Worm (Caenorhabditis elegans) whole organism, L4 larva: ENCODE data around the gene gfi-1.
A peak's percentile ranks its signal among the peaks of the same experiment; 100 is the strongest.

Source experiments
- F10B5.3 ChIP-seq: sonication (generic microtip); optimal IDR thresholded peaks from 2 replicates; lab custom pipeline; 2016; ENCODE audit warnings: mild to moderate bottlenecking, missing genetic modification characterization, missing compliant biosample characterization
- F44E2.7 ChIP-seq: fragments of 200-800 bp; sonication (Bioruptor generic); IDR thresholded peaks from 2 replicates; pipeline ENCODE4 v2.1.2; 2022; ENCODE audit warnings: missing genetic modification characterization, missing compliant biosample characterization
- F49E8.2 ChIP-seq: sonication (generic microtip); optimal IDR thresholded peaks from 2 replicates; lab custom pipeline; 2016; ENCODE audit warnings: missing compliant biosample characterization, mild to moderate bottlenecking, missing genetic modification characterization, borderline replicate concordance
- T20F7.1 ChIP-seq: fragments of 200-800 bp; sonication (Bioruptor generic); optimal IDR thresholded peaks from 2 replicates; lab custom pipeline; 2018; ENCODE audit warnings: mild to moderate bottlenecking, missing genetic modification characterization, missing compliant biosample characterization
- Y105C5A.15 ChIP-seq: fragments of 200-800 bp; sonication (Bioruptor generic); IDR thresholded peaks from 2 replicates; pipeline ENCODE4 v1.3.6; 2022; ENCODE audit warnings: missing genetic modification characterization, missing compliant biosample characterization
- Y5F2A.4 ChIP-seq: fragments of 200-800 bp; sonication (Bioruptor generic); optimal IDR thresholded peaks from 2 replicates; lab custom pipeline; 2018; ENCODE audit warnings: mild to moderate bottlenecking, missing genetic modification characterization, missing compliant biosample characterization
- Y75B8A.6 ChIP-seq: fragments of 200-800 bp; sonication (Bioruptor generic); IDR thresholded peaks from 2 replicates; pipeline ENCODE4 v1.3.6; 2022; ENCODE audit warnings: missing genetic modification reagents, missing genetic modification characterization, missing compliant biosample characterization
- ama-1 ChIP-seq: fragments of 150-350 bp; optimal IDR thresholded peaks from 2 replicates; lab custom pipeline; 2014; ENCODE audit warnings: inconsistent platforms, mixed read lengths
- attf-4 ChIP-seq: sonication (generic microtip); optimal IDR thresholded peaks from 3 replicates; lab custom pipeline; 2017; ENCODE audit warnings: missing biosample characterization, missing genetic modification characterization
- ceh-20 ChIP-seq: fragments of 200-800 bp; sonication (Bioruptor generic); IDR thresholded peaks from 2 replicates; pipeline ENCODE4 v1.3.6; 2022; ENCODE audit warnings: missing genetic modification reagents, missing genetic modification characterization, missing compliant biosample characterization
- cey-2 ChIP-seq: sonication (generic microtip); optimal IDR thresholded peaks from 3 replicates; lab custom pipeline; 2017; ENCODE audit warnings: missing genetic modification characterization, mild to moderate bottlenecking, missing compliant biosample characterization, antibody characterized with exemption, borderline replicate concordance; ENCODE audit not compliant: insufficient read depth
- ctbp-1 ChIP-seq: fragments of 200-800 bp; sonication (Bioruptor generic); IDR thresholded peaks from 2 replicates; pipeline ENCODE4 v1.3.6; 2022; ENCODE audit warnings: missing genetic modification reagents, missing genetic modification characterization, missing compliant biosample characterization
- daf-19 ChIP-seq: fragments of 200-800 bp; sonication (Bioruptor generic); conservative IDR thresholded peaks from 2 replicates; pipeline ENCODE4 v1.3.6; 2022; ENCODE audit warnings: missing genetic modification characterization, missing compliant biosample characterization
- daf-8 ChIP-seq: fragments of 200-800 bp; sonication (Bioruptor generic); IDR thresholded peaks from 2 replicates; pipeline ENCODE4 v1.3.6; 2022; ENCODE audit warnings: missing genetic modification characterization, missing compliant biosample characterization
- duxl-1 ChIP-seq: sonication (generic microtip); optimal IDR thresholded peaks from 2 replicates; lab custom pipeline; 2016; ENCODE audit warnings: mild to moderate bottlenecking, missing genetic modification characterization, moderate library complexity, missing compliant biosample characterization; ENCODE audit not compliant: poor library complexity
- dve-1 ChIP-seq: sonication (generic microtip); optimal IDR thresholded peaks from 2 replicates; lab custom pipeline; 2017; ENCODE audit warnings: antibody characterized with exemption, mild to moderate bottlenecking, missing genetic modification characterization, missing compliant biosample characterization; ENCODE audit not compliant: insufficient read depth
- egl-27 ChIP-seq: sonication (generic microtip); optimal IDR thresholded peaks from 3 replicates; lab custom pipeline; 2017; ENCODE audit warnings: missing biosample characterization, missing genetic modification reagents, missing genetic modification characterization
- egl-43 ChIP-seq: fragments of 200-800 bp; sonication (Bioruptor generic); IDR thresholded peaks from 2 replicates; pipeline ENCODE4 v1.3.6; 2022; ENCODE audit warnings: missing genetic modification reagents, missing genetic modification characterization, missing compliant biosample characterization
- hif-1 ChIP-seq, 2 experiments: sonication (generic microtip); optimal IDR thresholded peaks; 2 replicates each; lab custom pipeline; 2016 to 2017; ENCODE audit warnings: missing compliant biosample characterization in 2 of 2, missing genetic modification characterization in 2 of 2, missing genetic modification reagents in 2 of 2, missing genotype in 2 of 2, mild to moderate bottlenecking in 1 of 2
- hlh-11 ChIP-seq: fragments of 200-800 bp; sonication (Bioruptor generic); optimal IDR thresholded peaks from 2 replicates; lab custom pipeline; 2018; ENCODE audit warnings: mild to moderate bottlenecking, missing genetic modification characterization, missing compliant biosample characterization
- jun-1 ChIP-seq: fragments of 150-350 bp; optimal IDR thresholded peaks from 2 replicates; lab custom pipeline; 2014; ENCODE audit warnings: missing biosample characterization, missing genetic modification reagents, missing genetic modification characterization
- lim-7 ChIP-seq: fragments of 200-800 bp; sonication (Bioruptor generic); IDR thresholded peaks from 2 replicates; pipeline ENCODE4 v1.3.6; 2022; ENCODE audit warnings: missing genetic modification characterization, missing compliant biosample characterization
- lin-1 ChIP-seq: fragments of 200-800 bp; sonication (Bioruptor generic); IDR thresholded peaks from 2 replicates; pipeline ENCODE4 v1.3.6; 2022; ENCODE audit warnings: missing genetic modification reagents, missing genetic modification characterization, missing compliant biosample characterization
- lin-13 ChIP-seq: fragments of 150-350 bp; optimal IDR thresholded peaks from 2 replicates; lab custom pipeline; 2014; ENCODE audit warnings: missing biosample characterization, missing genetic modification reagents, missing genetic modification characterization
- lin-15B ChIP-seq: fragments of 150-350 bp; sonication (generic microtip); optimal IDR thresholded peaks from 3 replicates; lab custom pipeline; 2014; ENCODE audit warnings: missing biosample characterization, missing genetic modification characterization
- lin-29 ChIP-seq: fragments of 200-800 bp; sonication (Bioruptor generic); IDR thresholded peaks from 2 replicates; pipeline ENCODE4 v1.3.6; 2022; ENCODE audit warnings: missing genetic modification reagents, missing genetic modification characterization, missing compliant biosample characterization
- lin-38 ChIP-seq: fragments of 200-800 bp; sonication (Bioruptor generic); IDR thresholded peaks from 2 replicates; pipeline ENCODE4 v1.3.6; 2022; ENCODE audit warnings: missing genetic modification reagents, missing genetic modification characterization, missing compliant biosample characterization
- lsy-2 ChIP-seq, 2 experiments: fragments of 150-350 bp in 1 of 2; sonication (generic microtip) in 1 of 2; optimal IDR thresholded peaks; 2 replicates each; lab custom pipeline; 2014 to 2017; ENCODE audit warnings: missing biosample characterization in 2 of 2, missing genetic modification characterization in 2 of 2
- madf-5 ChIP-seq, 2 experiments: fragments of 200-800 bp; sonication (Bioruptor generic); IDR thresholded peaks; 2 replicates each; pipeline ENCODE4 v1.3.6; 2022; ENCODE audit warnings: missing compliant biosample characterization in 2 of 2, missing genetic modification characterization in 2 of 2
- mdl-1 ChIP-seq, 2 experiments: fragments of 150-350 bp in 1 of 2; sonication (generic microtip) in 1 of 2; optimal IDR thresholded peaks; 2 replicates each; lab custom pipeline; 2014 to 2017; ENCODE audit warnings: missing biosample characterization in 2 of 2, missing genetic modification characterization in 2 of 2
- nhr-102 ChIP-seq: sonication (generic microtip); optimal IDR thresholded peaks from 2 replicates; lab custom pipeline; 2016; ENCODE audit warnings: mild to moderate bottlenecking, missing genetic modification characterization, moderate library complexity, missing compliant biosample characterization
- nhr-11 ChIP-seq: fragments of 150-350 bp; optimal IDR thresholded peaks from 2 replicates; lab custom pipeline; 2014; ENCODE audit warnings: missing biosample characterization, missing genetic modification characterization
- nhr-25 ChIP-seq: sonication (generic microtip); optimal IDR thresholded peaks from 2 replicates; lab custom pipeline; 2017; ENCODE audit warnings: missing genetic modification characterization, mild to moderate bottlenecking, missing compliant biosample characterization, antibody characterized with exemption, moderate library complexity, borderline replicate concordance; ENCODE audit not compliant: insufficient read depth
- nhr-28 ChIP-seq: fragments of 150-350 bp; optimal IDR thresholded peaks from 2 replicates; lab custom pipeline; 2014; ENCODE audit warnings: missing biosample characterization, missing genetic modification characterization
- nhr-41 ChIP-seq: fragments of 200-800 bp; sonication (Bioruptor generic); IDR thresholded peaks from 2 replicates; pipeline ENCODE4 v1.3.6; 2022; ENCODE audit warnings: missing genetic modification reagents, missing genetic modification characterization, missing compliant biosample characterization
- nhr-48 ChIP-seq: sonication (generic microtip); optimal IDR thresholded peaks from 2 replicates; lab custom pipeline; 2016; ENCODE audit warnings: mild to moderate bottlenecking, missing genetic modification characterization, missing compliant biosample characterization
- nhr-6 ChIP-seq: fragments of 150-350 bp; optimal IDR thresholded peaks from 2 replicates; lab custom pipeline; 2014; ENCODE audit warnings: missing biosample characterization, missing genetic modification characterization
- nhr-77 ChIP-seq: fragments of 150-350 bp; optimal IDR thresholded peaks from 2 replicates; lab custom pipeline; 2014; ENCODE audit warnings: missing biosample characterization, missing genetic modification characterization
- php-3 ChIP-seq: fragments of 200-800 bp; sonication (Bioruptor generic); IDR thresholded peaks from 2 replicates; pipeline ENCODE4 v1.3.6; 2022; ENCODE audit warnings: missing genetic modification reagents, missing genetic modification characterization, missing compliant biosample characterization
- pqm-1 ChIP-seq: sonication (generic microtip); optimal IDR thresholded peaks from 2 replicates; lab custom pipeline; 2017; ENCODE audit warnings: missing biosample characterization, missing genetic modification characterization
- saeg-2 ChIP-seq: fragments of 200-800 bp; sonication (Bioruptor generic); IDR thresholded peaks from 2 replicates; pipeline ENCODE4 v1.3.6; 2022; ENCODE audit warnings: missing genetic modification reagents, missing genetic modification characterization, missing compliant biosample characterization
- sdz-12 ChIP-seq: fragments of 200-800 bp; sonication (Bioruptor generic); optimal IDR thresholded peaks from 2 replicates; lab custom pipeline; 2018; ENCODE audit warnings: mild to moderate bottlenecking, missing genetic modification characterization, missing compliant biosample characterization
- set-16 ChIP-seq: fragments of 200-800 bp; sonication (Bioruptor generic); IDR thresholded peaks from 2 replicates; pipeline ENCODE4 v1.3.6; 2022; ENCODE audit warnings: missing genetic modification reagents, missing genetic modification characterization, missing compliant biosample characterization
- skn-1 ChIP-seq: fragments of 150-350 bp; optimal IDR thresholded peaks from 2 replicates; lab custom pipeline; 2014; ENCODE audit warnings: missing biosample characterization, missing genetic modification characterization
- snpc-4 ChIP-seq: fragments of 150-350 bp; optimal IDR thresholded peaks from 2 replicates; lab custom pipeline; 2014; ENCODE audit warnings: missing biosample characterization, missing genetic modification characterization
- spr-3 ChIP-seq: fragments of 200-800 bp; sonication (Bioruptor generic); optimal IDR thresholded peaks from 2 replicates; lab custom pipeline; 2018; ENCODE audit warnings: mild to moderate bottlenecking, missing genetic modification characterization, missing compliant biosample characterization
- tra-1 ChIP-seq: fragments of 200-800 bp; sonication (Bioruptor generic); IDR thresholded peaks from 2 replicates; pipeline ENCODE4 v1.3.6; 2022; ENCODE audit warnings: missing genetic modification reagents, missing genetic modification characterization, missing compliant biosample characterization
- unc-130 ChIP-seq: sonication (generic microtip); optimal IDR thresholded peaks from 2 replicates; lab custom pipeline; 2016; ENCODE audit warnings: missing genetic modification reagents, missing genetic modification characterization, missing compliant biosample characterization
- vab-7 ChIP-seq: fragments of 200-800 bp; sonication (Bioruptor generic); IDR thresholded peaks from 2 replicates; pipeline ENCODE4 v1.3.6; 2022; ENCODE audit warnings: missing genetic modification reagents, missing genetic modification characterization, missing compliant biosample characterization
- zfp-3 ChIP-seq: fragments of 200-800 bp; sonication (Bioruptor generic); conservative IDR thresholded peaks from 2 replicates; pipeline ENCODE4 v1.3.6; 2022; ENCODE audit warnings: missing genetic modification reagents, missing genetic modification characterization, missing compliant biosample characterization
- ztf-11 ChIP-seq: fragments of 150-350 bp; optimal IDR thresholded peaks from 2 replicates; lab custom pipeline; 2014; ENCODE audit warnings: missing biosample characterization, missing genetic modification characterization

The gfi-1 gene

ce11 chrV:6350109-6350508, 49.6 kb downstream of the gfi-1 start (continued):
- TF ChIP-seq Y5F2A.4 (GFP tag; lab: Kevin White, UChicago) (no peak), hlh-11 (peak; percentile 45), unc-130 (GFP tag; lab: Kevin White, UChicago) (no peak), F44E2.7 (GFP tag; lab: Robert Waterston, UW) (no peak), egl-43 (no peak), nhr-48 (tag; lab: Kevin White, UChicago) (no peak), snpc-4 (tag; lab: Kevin White, UChicago) (no peak), madf-5 (GFP tag; IDR thresholded peaks at IDR 0.05; lab: Robert Waterston, UW) (no peak), lsy-2 (tag; optimal IDR thresholded peaks at IDR 0.05; lab: Kevin White, UChicago) (peak in 1 of 2 experiments; percentile 5), F10B5.3 (tag; lab: Kevin White, UChicago) (no peak), mdl-1 (tag; optimal IDR thresholded peaks at IDR 0.05; lab: Kevin White, UChicago) (peak in 1 of 2 experiments; percentile 58), egl-27 (no peak), daf-8 (GFP tag; lab: Robert Waterston, UW) (no peak), nhr-6 (tag; lab: Kevin White, UChicago) (no peak), sdz-12 (GFP tag; lab: Kevin White, UChicago) (no peak), ztf-11 (no peak), skn-1 (no peak), dve-1 (tag; lab: Kevin White, UChicago) (no peak), nhr-77 (tag; lab: Kevin White, UChicago) (no peak), nhr-11 (tag; lab: Kevin White, UChicago) (no peak), jun-1 (tag; lab: Kevin White, UChicago) (no peak), pqm-1 (no peak), F49E8.2 (tag; lab: Kevin White, UChicago) (no peak), saeg-2 (no peak), duxl-1 (tag; lab: Kevin White, UChicago) (no peak), nhr-41 (no peak), Y75B8A.6 (GFP tag; lab: Robert Waterston, UW) (no peak), spr-3 (GFP tag; lab: Kevin White, UChicago) (no peak), ama-1 (lab: Kevin White, UChicago) (no peak), lin-38 (no peak), zfp-3 (GFP tag; lab: Robert Waterston, UW) (no peak), lim-7 (GFP tag; lab: Robert Waterston, UW) (no peak), lin-13 (GFP tag; lab: Kevin White, UChicago) (no peak), nhr-28 (no peak), T20F7.1 (GFP tag; lab: Kevin White, UChicago) (no peak), lin-15B (tag; lab: Kevin White, UChicago) (no peak), vab-7 (GFP tag; lab: Robert Waterston, UW) (no peak), lin-29 (no peak), lin-1 (no peak), attf-4 (tag; lab: Kevin White, UChicago) (no peak), hif-1 (tag; optimal IDR thresholded peaks at IDR 0.05; lab: Kevin White, UChicago) (no peak), ctbp-1 (no peak), php-3 (GFP tag; lab: Robert Waterston, UW) (no peak), tra-1 (GFP tag; lab: Robert Waterston, UW) (no peak), daf-19 (no peak), Y105C5A.15 (GFP tag; lab: Robert Waterston, UW) (no peak), cey-2 (no peak), ceh-20 (GFP tag; lab: Robert Waterston, UW) (peak; percentile 68; the same call in 1 of the 2 replicates), set-16 (GFP tag; lab: Robert Waterston, UW) (peak; percentile 63), nhr-102 (tag; lab: Kevin White, UChicago) (no peak), nhr-25 (tag; lab: Kevin White, UChicago) (no peak)
